Fruit fly (Drosophila melanogaster) whole organism, embryonic: ENCODE results near the gene upd2.

Experiments
- B-H1 ChIP-seq: fragments of 200-800 bp; sonication (Bioruptor generic); IDR thresholded peaks from 3 replicates; pipeline ENCODE4 v1.3.6; 2022; ENCODE audit warnings: missing biosample characterization, missing genetic modification characterization
- BEAF-32 ChIP-seq: fragments of 200-800 bp; sonication (Bioruptor generic); optimal IDR thresholded peaks from 3 replicates; lab custom pipeline; 2017; ENCODE audit warnings: missing biosample characterization, missing genetic modification characterization, mild to moderate bottlenecking, moderate library complexity, missing genetic modification reagents
- CG14050 ChIP-seq: fragments of 200-800 bp; sonication (Bioruptor generic); IDR thresholded peaks from 3 replicates; pipeline ENCODE4 v1.3.6; 2022; ENCODE audit warnings: missing biosample characterization, missing genetic modification characterization
- CG17361 ChIP-seq: fragments of 200-800 bp; sonication (Bioruptor generic); IDR thresholded peaks from 3 replicates; pipeline ENCODE4 v1.3.6; 2022; ENCODE audit warnings: missing biosample characterization, missing genetic modification characterization
- CG6272 ChIP-seq: fragments of 200-800 bp; sonication (Bioruptor generic); IDR thresholded peaks from 2 replicates; pipeline ENCODE4 v1.3.6; 2022; ENCODE audit warnings: missing biosample characterization, missing genetic modification characterization
- CG7786 ChIP-seq: fragments of 200-800 bp; sonication (Bioruptor generic); optimal IDR thresholded peaks from 2 replicates; lab custom pipeline; 2016; ENCODE audit warnings: missing biosample characterization, missing genetic modification characterization
- CG8924 ChIP-seq: fragments of 200-800 bp; optimal IDR thresholded peaks from 3 replicates; lab custom pipeline; 2019; ENCODE audit warnings: missing biosample characterization, mild to moderate bottlenecking, missing genetic modification characterization, moderate library complexity
- Drgx ChIP-seq: fragments of 200-800 bp; sonication (Bioruptor generic); IDR thresholded peaks from 2 replicates; pipeline ENCODE4 v1.3.6; 2022; ENCODE audit warnings: missing biosample characterization, missing genetic modification characterization
- Scr ChIP-seq: fragments of 200-800 bp; sonication (Bioruptor generic); IDR thresholded peaks from 2 replicates; pipeline ENCODE4 v1.3.6; 2022; ENCODE audit warnings: missing biosample characterization, missing genetic modification characterization; ENCODE audit not compliant: partially characterized antibody
- chif ChIP-seq, 2 experiments: fragments of 200-800 bp; sonication (Bioruptor generic); optimal IDR thresholded peaks; 3 replicates each; lab custom pipeline; 2016; ENCODE audit warnings: missing biosample characterization in 2 of 2, missing genetic modification characterization in 2 of 2
- fd96Cb ChIP-seq: fragments of 200-800 bp; sonication (Bioruptor generic); optimal IDR thresholded peaks from 2 replicates; lab custom pipeline; 2018; ENCODE audit warnings: missing biosample characterization, mild to moderate bottlenecking, missing genetic modification characterization, moderate library complexity
- sr ChIP-seq: fragments of 200-800 bp; sonication (Bioruptor generic); IDR thresholded peaks from 3 replicates; pipeline ENCODE4 v1.3.6; 2022; ENCODE audit warnings: missing biosample characterization, missing genetic modification characterization

dm6 chrX:18254465-18254864 lies 11.4 kb upstream of the upd2 start:
- no peak for TF ChIP-seq sr (GFP tag; lab: Robert Waterston, UW)
- no peak for TF ChIP-seq Scr
- no peak for TF ChIP-seq CG14050
- TF ChIP-seq chif (GFP tag; optimal IDR thresholded peaks at IDR 0.05; lab: Kevin White, UChicago) = no peak
- TF ChIP-seq CG7786 (GFP tag; lab: Kevin White, UChicago) = no peak
- TF ChIP-seq CG17361 (GFP tag; lab: Robert Waterston, UW) = no peak
- TF ChIP-seq CG6272 (GFP tag; lab: Robert Waterston, UW) = no peak
- TF ChIP-seq B-H1 (GFP tag; lab: Robert Waterston, UW) = no peak
- TF ChIP-seq BEAF-32 (GFP tag; lab: Kevin White, UChicago) = no peak
- TF ChIP-seq fd96Cb (tag; lab: Kevin White, UChicago) = no peak
- no peak for TF ChIP-seq Drgx (GFP tag; lab: Robert Waterston, UW)
- no peak for TF ChIP-seq CG8924
